Fruit fly (Drosophila melanogaster) S2 (cell line): ENCODE measurements around the gene CG17230.

Source experiments
- CG8478 ChIP-seq: fragments of >200 bp; optimal IDR thresholded peaks from 2 replicates; lab custom pipeline; 2018
- CTCF ChIP-seq, 2 experiments: fragments of >200 bp; optimal IDR thresholded peaks; 2 replicates each; lab custom pipeline; 2018

DNA sequence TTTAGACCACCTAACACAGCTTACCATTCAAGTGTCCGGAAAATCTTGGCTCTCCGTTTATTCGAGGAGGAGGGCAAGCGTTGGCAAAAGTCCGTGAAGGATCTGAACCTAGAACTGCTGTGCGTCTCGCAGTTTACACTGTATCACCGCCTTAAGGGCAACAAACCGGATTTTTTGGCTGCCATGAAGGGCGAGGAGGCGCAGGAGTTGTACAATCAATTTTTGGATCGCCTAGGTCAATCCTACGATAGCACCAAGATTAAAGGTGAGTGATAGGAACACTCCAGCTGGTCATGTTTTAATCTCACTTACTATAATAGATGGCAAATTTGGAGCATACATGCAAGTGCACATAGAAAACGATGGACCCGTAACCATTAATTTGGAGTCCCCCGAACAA, 7.3 kb upstream of the CG17230 start:
- no peak for TF ChIP-seq CTCF (optimal IDR thresholded peaks at IDR 0.05; lab: Kevin White, UChicago)
- TF ChIP-seq CG8478, result no peak
